Fruit fly (Drosophila melanogaster) whole organism, embryonic: ENCODE results near the gene Ask1.
A peak's percentile ranks its signal among the peaks of the same experiment; 100 is the strongest.

Experiments used
- Awh ChIP-seq: fragments of 200-800 bp; sonication (Bioruptor generic); IDR thresholded peaks from 2 replicates; pipeline ENCODE4, ENCODE4 v1.3.6; 2022; ENCODE audit warnings: missing biosample characterization, missing genetic modification characterization
- Bdp1 ChIP-seq: fragments of 200-800 bp; sonication (Bioruptor generic); optimal IDR thresholded peaks from 3 replicates; lab custom pipeline; 2016; ENCODE audit warnings: missing biosample characterization, missing genetic modification characterization
- CG10366 ChIP-seq: fragments of 200-800 bp; sonication (Bioruptor generic); IDR thresholded peaks from 2 replicates; pipeline ENCODE4 v1.3.6; 2022; ENCODE audit warnings: missing biosample characterization, missing genetic modification characterization
- CG10431 ChIP-seq: fragments of 200-800 bp; sonication (Bioruptor generic); optimal IDR thresholded peaks from 3 replicates; lab custom pipeline; 2018; ENCODE audit warnings: missing biosample characterization, mild to moderate bottlenecking, missing genetic modification characterization
- CG10543 ChIP-seq: fragments of 200-800 bp; sonication (Bioruptor generic); optimal IDR thresholded peaks from 3 replicates; lab custom pipeline; 2017; ENCODE audit warnings: missing biosample characterization, mild to moderate bottlenecking, missing genetic modification characterization, moderate library complexity
- CG10959 ChIP-seq: fragments of 200-800 bp; sonication (Bioruptor generic); IDR thresholded peaks from 2 replicates; pipeline ENCODE4 v1.3.6; 2022; ENCODE audit warnings: missing biosample characterization, missing genetic modification characterization
- CG15479 ChIP-seq: fragments of 200-800 bp; sonication (Bioruptor generic); optimal IDR thresholded peaks from 3 replicates; lab custom pipeline; 2019; ENCODE audit warnings: missing biosample characterization, mild to moderate bottlenecking, missing genetic modification characterization, moderate library complexity
- CG16813 ChIP-seq: fragments of 200-800 bp; sonication (Bioruptor generic); IDR thresholded peaks from 3 replicates; pipeline ENCODE4 v1.3.6; 2022; ENCODE audit warnings: missing biosample characterization, missing genetic modification characterization; ENCODE audit not compliant: partially characterized antibody
- CG17186 ChIP-seq: fragments of 200-800 bp; sonication (Bioruptor generic); optimal IDR thresholded peaks from 3 replicates; lab custom pipeline; 2017; ENCODE audit warnings: missing biosample characterization, missing genetic modification reagents, missing genetic modification characterization
- CG17385 ChIP-seq: fragments of 200-800 bp; sonication (Bioruptor generic); optimal IDR thresholded peaks from 3 replicates; lab custom pipeline; 2018; ENCODE audit warnings: missing biosample characterization, mild to moderate bottlenecking, missing genetic modification characterization
- CG17829 ChIP-seq: fragments of 200-800 bp; optimal IDR thresholded peaks from 2 replicates; lab custom pipeline; 2019; ENCODE audit warnings: missing biosample characterization, mild to moderate bottlenecking, missing genetic modification characterization, moderate library complexity
- CG18011 ChIP-seq: fragments of 200-800 bp; sonication (Bioruptor generic); optimal IDR thresholded peaks from 2 replicates; lab custom pipeline; 2017; ENCODE audit warnings: missing biosample characterization, missing genetic modification characterization, mild to moderate bottlenecking, moderate library complexity, missing genotype
- CG31441 ChIP-seq: fragments of 200-800 bp; sonication (Bioruptor generic); IDR thresholded peaks from 2 replicates; pipeline ENCODE4 v1.3.6; 2022; ENCODE audit warnings: missing biosample characterization, missing genetic modification characterization
- CG3726 ChIP-seq: fragments of 200-800 bp; sonication (Bioruptor generic); IDR thresholded peaks from 3 replicates; pipeline ENCODE4, ENCODE4 v1.3.6; 2022; ENCODE audit warnings: missing biosample characterization, missing genetic modification characterization
- CG4707 ChIP-seq: fragments of 200-800 bp; sonication (Bioruptor generic); optimal IDR thresholded peaks from 2 replicates; lab custom pipeline; 2018; ENCODE audit warnings: missing biosample characterization, mild to moderate bottlenecking, missing genetic modification characterization, moderate library complexity
- CG6272 ChIP-seq: fragments of 200-800 bp; sonication (Bioruptor generic); IDR thresholded peaks from 2 replicates; pipeline ENCODE4 v1.3.6; 2022; ENCODE audit warnings: missing biosample characterization, missing genetic modification characterization
- CG9727 ChIP-seq: fragments of 200-800 bp; sonication (Bioruptor generic); optimal IDR thresholded peaks from 3 replicates; lab custom pipeline; 2017; ENCODE audit warnings: missing biosample characterization, mild to moderate bottlenecking, missing genetic modification characterization
- E2f1 ChIP-seq: fragments of 200-800 bp; sonication (Bioruptor generic); IDR thresholded peaks from 2 replicates; pipeline ENCODE4 v1.3.6; 2022; ENCODE audit warnings: missing biosample characterization, missing genetic modification characterization
- ERR ChIP-seq: fragments of 200-800 bp; sonication (Bioruptor generic); optimal IDR thresholded peaks from 2 replicates; lab custom pipeline; 2016; ENCODE audit warnings: missing biosample characterization, missing genetic modification characterization
- Fer2 ChIP-seq: fragments of 200-800 bp; sonication (Bioruptor generic); optimal IDR thresholded peaks from 2 replicates; lab custom pipeline; 2018; ENCODE audit warnings: missing biosample characterization, mild to moderate bottlenecking, missing genetic modification characterization, moderate library complexity
- Fer3 ChIP-seq: fragments of 200-800 bp; sonication (Bioruptor generic); optimal IDR thresholded peaks from 2 replicates; lab custom pipeline; 2018; ENCODE audit warnings: missing biosample characterization, mild to moderate bottlenecking, missing genetic modification characterization, moderate library complexity
- Gug ChIP-seq: fragments of 200-800 bp; sonication (Bioruptor generic); IDR thresholded peaks from 4 replicates; pipeline ENCODE4 v1.3.6; 2022; ENCODE audit warnings: missing biosample characterization, missing genetic modification characterization
- H15 ChIP-seq: fragments of 200-800 bp; sonication (Bioruptor generic); IDR thresholded peaks from 3 replicates; pipeline ENCODE4 v1.3.6; 2022; ENCODE audit warnings: missing biosample characterization, missing genetic modification characterization
- Oaz ChIP-seq: fragments of 200-800 bp; sonication (Bioruptor generic); IDR thresholded peaks from 2 replicates; pipeline ENCODE4 v1.3.6; 2022; ENCODE audit warnings: missing biosample characterization, missing genetic modification characterization
- PHDP ChIP-seq: fragments of 200-800 bp; sonication (Bioruptor generic); optimal IDR thresholded peaks from 3 replicates; lab custom pipeline; 2018; ENCODE audit warnings: missing biosample characterization, mild to moderate bottlenecking, missing genetic modification characterization, moderate library complexity
- Pdp1 ChIP-seq, 2 experiments: fragments of 200-800 bp; sonication (Bioruptor generic); optimal IDR thresholded peaks; 3 replicates each; lab custom pipeline; 2016; ENCODE audit warnings: missing biosample characterization in 2 of 2, missing genetic modification characterization in 2 of 2, mild to moderate bottlenecking in 1 of 2, moderate library complexity in 1 of 2
- Ravus ChIP-seq: fragments of 200-800 bp; sonication (Bioruptor generic); IDR thresholded peaks from 2 replicates; pipeline ENCODE4 v1.3.6; 2022; ENCODE audit warnings: missing biosample characterization, missing genetic modification characterization
- TFAM ChIP-seq: fragments of 200-800 bp; sonication (Bioruptor generic); optimal IDR thresholded peaks from 2 replicates; lab custom pipeline; 2017; ENCODE audit warnings: missing biosample characterization, missing genetic modification characterization, inconsistent platforms
- cas ChIP-seq: fragments of 200-800 bp; sonication (Bioruptor generic); IDR thresholded peaks from 2 replicates; pipeline ENCODE4 v1.3.6; 2022; ENCODE audit warnings: missing biosample characterization, missing genetic modification characterization
- caup ChIP-seq: fragments of 200-800 bp; sonication (Bioruptor generic); optimal IDR thresholded peaks from 3 replicates; lab custom pipeline; 2017; ENCODE audit warnings: missing biosample characterization, mild to moderate bottlenecking, missing genetic modification characterization, moderate library complexity; ENCODE audit not compliant: severe bottlenecking
- chinmo ChIP-seq: fragments of 200-800 bp; sonication (Bioruptor generic); IDR thresholded peaks from 4 replicates; pipeline ENCODE4 v1.3.6; 2022; ENCODE audit warnings: missing biosample characterization, missing genetic modification characterization; ENCODE audit not compliant: partially characterized antibody
- chn ChIP-seq: fragments of 200-800 bp; sonication (Bioruptor generic); optimal IDR thresholded peaks from 2 replicates; lab custom pipeline; 2016; ENCODE audit warnings: missing biosample characterization, missing genetic modification characterization
- crp ChIP-seq, 2 experiments: fragments of 200-800 bp; sonication (Bioruptor generic); optimal IDR thresholded peaks; 2 replicates in 1 of 2; 3 replicates in 1 of 2; lab custom pipeline; 2017; ENCODE audit warnings: missing biosample characterization in 2 of 2, missing genetic modification characterization in 2 of 2, mild to moderate bottlenecking in 1 of 2, moderate library complexity in 1 of 2
- cwo ChIP-seq: fragments of 200-800 bp; sonication (Bioruptor generic); optimal IDR thresholded peaks from 3 replicates; lab custom pipeline; 2017; ENCODE audit warnings: missing biosample characterization, missing genetic modification characterization, mild to moderate bottlenecking, moderate library complexity, missing genetic modification reagents
- disco-r ChIP-seq: fragments of 200-800 bp; sonication (Bioruptor generic); optimal IDR thresholded peaks from 2 replicates; lab custom pipeline; 2016; ENCODE audit warnings: missing biosample characterization, missing genetic modification characterization
- emc ChIP-seq: fragments of 200-800 bp; sonication (Bioruptor generic); optimal IDR thresholded peaks from 2 replicates; lab custom pipeline; 2016; ENCODE audit warnings: missing biosample characterization, missing genetic modification characterization
- eve ChIP-seq, 2 experiments: fragments of >200 bp; optimal IDR thresholded peaks; 2 replicates each; lab custom pipeline; 2017; ENCODE audit warnings: missing biosample characterization in 2 of 2, missing genetic modification characterization in 2 of 2
- ewg ChIP-seq: fragments of 200-800 bp; sonication (Bioruptor generic); optimal IDR thresholded peaks from 3 replicates; lab custom pipeline; 2017; ENCODE audit warnings: mild to moderate bottlenecking, missing biosample characterization, missing genetic modification reagents, missing genetic modification characterization
- kah ChIP-seq: fragments of 200-800 bp; sonication (Bioruptor generic); optimal IDR thresholded peaks from 2 replicates; lab custom pipeline; 2018; ENCODE audit warnings: missing biosample characterization, mild to moderate bottlenecking, missing genetic modification characterization
- luna ChIP-seq: fragments of 200-800 bp; sonication (Bioruptor generic); optimal IDR thresholded peaks from 2 replicates; lab custom pipeline; 2016; ENCODE audit warnings: missing biosample characterization, missing genetic modification characterization
- otp ChIP-seq: fragments of 200-800 bp; sonication (Bioruptor generic); IDR thresholded peaks from 3 replicates; pipeline ENCODE4, ENCODE4 v1.3.6; 2022; ENCODE audit warnings: missing biosample characterization, missing genetic modification characterization
- p53 ChIP-seq: fragments of 200-800 bp; sonication (Bioruptor generic); optimal IDR thresholded peaks from 2 replicates; lab custom pipeline; 2016; ENCODE audit warnings: missing biosample characterization, missing genetic modification characterization
- phol ChIP-seq: fragments of 200-800 bp; sonication (Bioruptor generic); optimal IDR thresholded peaks from 3 replicates; lab custom pipeline; 2018; ENCODE audit warnings: missing biosample characterization, mild to moderate bottlenecking, missing genetic modification characterization, moderate library complexity
- psq ChIP-seq: fragments of 200-800 bp; sonication (Bioruptor generic); optimal IDR thresholded peaks from 2 replicates; lab custom pipeline; 2017; ENCODE audit warnings: missing biosample characterization, missing genetic modification characterization
- sim ChIP-seq: fragments of 200-800 bp; sonication (Bioruptor generic); IDR thresholded peaks from 2 replicates; pipeline ENCODE4 v1.3.6; 2022; ENCODE audit warnings: missing biosample characterization, missing genetic modification characterization
- sima ChIP-seq: fragments of 200-800 bp; sonication (Bioruptor generic); optimal IDR thresholded peaks from 2 replicates; lab custom pipeline; 2016; ENCODE audit warnings: missing biosample characterization, missing genetic modification characterization
- sqz ChIP-seq: fragments of 200-800 bp; sonication (Bioruptor generic); optimal IDR thresholded peaks from 3 replicates; lab custom pipeline; 2018; ENCODE audit warnings: missing biosample characterization, mild to moderate bottlenecking, missing genetic modification characterization
- tgo ChIP-seq: fragments of 200-800 bp; sonication (Bioruptor generic); IDR thresholded peaks from 3 replicates; pipeline ENCODE4 v1.3.6; 2022; ENCODE audit warnings: missing biosample characterization, missing genetic modification characterization
- ttk ChIP-seq: fragments of 200-800 bp; sonication (Bioruptor generic); IDR thresholded peaks from 2 replicates; pipeline ENCODE4 v2.1.2; 2022; ENCODE audit warnings: missing biosample characterization, missing genetic modification characterization
- tx ChIP-seq: fragments of 200-800 bp; sonication (Bioruptor generic); optimal IDR thresholded peaks from 2 replicates; lab custom pipeline; 2016; ENCODE audit warnings: missing biosample characterization, missing genetic modification characterization
- zfh2 ChIP-seq: fragments of 200-800 bp; sonication (Bioruptor generic); optimal IDR thresholded peaks from 2 replicates; lab custom pipeline; 2016; ENCODE audit warnings: missing biosample characterization, missing genetic modification characterization

The Ask1 gene

dm6 chr3R:19830973-19831372, 48.5 kb upstream of the Ask1 start (continued):
- TF ChIP-seq TFAM (no peak), kah (peak; percentile 10), CG10959 (GFP tag; lab: Robert Waterston, UW) (no peak), CG10431 (GFP tag; lab: Kevin White, UChicago) (no peak), ttk (GFP tag; lab: Robert Waterston, UW) (peak; percentile 47; the same call in 1 of the 2 replicates), CG16813 (GFP tag; lab: Robert Waterston, UW) (no peak), CG3726 (GFP tag; lab: Robert Waterston, UW) (no peak), ERR (GFP tag; lab: Kevin White, UChicago) (no peak), chn (GFP tag; lab: Kevin White, UChicago) (no peak), CG15479 (GFP tag; lab: Kevin White, UChicago) (no peak), sim (GFP tag; lab: Robert Waterston, UW) (no peak), E2f1 (GFP tag; lab: Robert Waterston, UW) (peak; percentile 44; the same call in 1 of the 2 replicates), cas (GFP tag; lab: Robert Waterston, UW) (no peak), sima (no peak), CG9727 (GFP tag; lab: Kevin White, UChicago) (peak; percentile 34), caup (GFP tag; lab: Kevin White, UChicago) (peak; percentile 28), Bdp1 (GFP tag; lab: Kevin White, UChicago) (no peak), CG10543 (GFP tag; lab: Kevin White, UChicago) (no peak), ewg (GFP tag; lab: Kevin White, UChicago) (peak; percentile 46), Oaz (GFP tag; lab: Robert Waterston, UW) (peak; percentile 64; the same call in 1 of the 2 replicates), CG31441 (GFP tag; lab: Robert Waterston, UW) (peak; percentile 76), emc (no peak), sqz (GFP tag; lab: Kevin White, UChicago) (no peak), CG6272 (no peak), Fer3 (tag; lab: Kevin White, UChicago) (peak; percentile 72), CG10366 (GFP tag; lab: Robert Waterston, UW) (peak; percentile 44; the same call in 1 of the 2 replicates), CG17829 (peak; percentile 56), crp (GFP tag; optimal IDR thresholded peaks at IDR 0.05; lab: Kevin White, UChicago) (no peak), cwo (GFP tag; lab: Kevin White, UChicago) (peak; percentile 65), phol (peak; percentile 63), disco-r (GFP tag; lab: Kevin White, UChicago) (peak; percentile 51), tx (no peak), chinmo (no peak), CG4707 (GFP tag; lab: Kevin White, UChicago) (peak; percentile 78), Pdp1 (GFP tag; optimal IDR thresholded peaks at IDR 0.05; lab: Kevin White, UChicago) (peak; percentile 46 to 60), tgo (peak; percentile 71), luna (no peak), Gug (GFP tag; lab: Robert Waterston, UW) (no peak; the same call in 3 of the 4 replicates), PHDP (tag; lab: Kevin White, UChicago) (peak; percentile 73), Fer2 (tag; lab: Kevin White, UChicago) (peak; percentile 26), Awh (GFP tag; lab: Robert Waterston, UW) (peak; percentile 72), H15 (GFP tag; lab: Robert Waterston, UW) (no peak), zfh2 (GFP tag; lab: Kevin White, UChicago) (peak; percentile 29), CG17385 (peak; percentile 55), eve (GFP tag; optimal IDR thresholded peaks at IDR 0.05; lab: Kevin White, UChicago) (peak in 1 of 2 experiments; percentile 41), otp (GFP tag; lab: Robert Waterston, UW) (0 out of 3 replicates have a peak, but pooled peaks have one; percentile 17), p53 (GFP tag; lab: Kevin White, UChicago) (no peak), CG17186 (GFP tag; lab: Kevin White, UChicago) (no peak), CG18011 (GFP tag; lab: Kevin White, UChicago) (no peak), psq (GFP tag; lab: Kevin White, UChicago) (no peak), Ravus (GFP tag; lab: Robert Waterston, UW) (no peak; the same call in 1 of the 2 replicates)
